Fruit fly (Drosophila melanogaster) whole organism, prepupa: ENCODE results near the gene CG42460.
A peak's percentile ranks its signal among the peaks of the same experiment; 100 is the strongest.

Experiments
- Blimp-1 ChIP-seq: fragments of 200-800 bp; sonication (Bioruptor generic); optimal IDR thresholded peaks from 3 replicates; lab custom pipeline; 2017; ENCODE audit warnings: missing biosample characterization, missing genetic modification characterization, mild to moderate bottlenecking, moderate library complexity, missing genetic modification reagents
- CG10631 ChIP-seq: fragments of 200-800 bp; sonication (Bioruptor generic); optimal IDR thresholded peaks from 2 replicates; lab custom pipeline; 2016; ENCODE audit warnings: missing biosample characterization, missing genetic modification characterization
- CG10669 ChIP-seq: fragments of 200-800 bp; sonication (Bioruptor generic); optimal IDR thresholded peaks from 3 replicates; lab custom pipeline; 2018; ENCODE audit warnings: missing biosample characterization, mild to moderate bottlenecking, missing genetic modification characterization, moderate library complexity
- CG11762 ChIP-seq: fragments of 200-800 bp; sonication (Bioruptor generic); optimal IDR thresholded peaks from 3 replicates; lab custom pipeline; 2016; ENCODE audit warnings: missing biosample characterization, missing genetic modification characterization; ENCODE audit not compliant: insufficient read depth
- CG15336 ChIP-seq: fragments of 200-800 bp; sonication (Bioruptor generic); IDR thresholded peaks from 2 replicates; pipeline ENCODE4 v1.3.6; 2022; ENCODE audit warnings: missing biosample characterization, missing genetic modification characterization
- CG1621 ChIP-seq: fragments of 200-800 bp; sonication (Bioruptor generic); optimal IDR thresholded peaks from 3 replicates; lab custom pipeline; 2018; ENCODE audit warnings: missing biosample characterization, mild to moderate bottlenecking, missing genetic modification characterization
- CG16779 ChIP-seq: fragments of 200-800 bp; sonication (Bioruptor generic); optimal IDR thresholded peaks from 3 replicates; lab custom pipeline; 2017; ENCODE audit warnings: missing biosample characterization, mild to moderate bottlenecking, missing genetic modification characterization
- CG31627 ChIP-seq: fragments of 200-800 bp; sonication (Bioruptor generic); optimal IDR thresholded peaks from 3 replicates; lab custom pipeline; 2016; ENCODE audit warnings: missing biosample characterization, missing genetic modification characterization
- CG32006 ChIP-seq: fragments of 200-800 bp; sonication (Bioruptor generic); optimal IDR thresholded peaks from 3 replicates; lab custom pipeline; 2017; ENCODE audit warnings: missing biosample characterization, mild to moderate bottlenecking, missing genetic modification characterization
- CG34406 ChIP-seq: fragments of 200-800 bp; sonication (Bioruptor generic); optimal IDR thresholded peaks from 3 replicates; lab custom pipeline; 2016; ENCODE audit warnings: missing biosample characterization, missing genetic modification characterization
- CG3919 ChIP-seq: fragments of 200-800 bp; sonication (Bioruptor generic); optimal IDR thresholded peaks from 3 replicates; lab custom pipeline; 2016; ENCODE audit warnings: missing biosample characterization, missing genetic modification characterization
- CG4318 ChIP-seq: fragments of 200-800 bp; sonication (Bioruptor generic); optimal IDR thresholded peaks from 3 replicates; lab custom pipeline; 2017; ENCODE audit warnings: missing biosample characterization, mild to moderate bottlenecking, missing genetic modification characterization
- CG6163 ChIP-seq: fragments of 200-800 bp; sonication (Bioruptor generic); IDR thresholded peaks from 3 replicates; pipeline ENCODE4 v1.3.6; 2022; ENCODE audit warnings: missing biosample characterization, missing genetic modification characterization
- CG6276 ChIP-seq: fragments of 200-800 bp; sonication (Bioruptor generic); optimal IDR thresholded peaks from 2 replicates; lab custom pipeline; 2017; ENCODE audit warnings: missing biosample characterization, mild to moderate bottlenecking, missing genetic modification characterization
- CG6854 ChIP-seq: fragments of 200-800 bp; sonication (Bioruptor generic); optimal IDR thresholded peaks from 2 replicates; lab custom pipeline; 2017; ENCODE audit warnings: missing biosample characterization, mild to moderate bottlenecking, missing genetic modification characterization
- CG7368 ChIP-seq: fragments of 200-800 bp; sonication (Bioruptor generic); optimal IDR thresholded peaks from 3 replicates; lab custom pipeline; 2016; ENCODE audit warnings: missing biosample characterization, missing genetic modification characterization
- CG8119 ChIP-seq: fragments of 200-800 bp; sonication (Bioruptor generic); IDR thresholded peaks from 3 replicates; pipeline ENCODE4 v1.3.6; 2022; ENCODE audit warnings: missing biosample characterization, missing genetic modification characterization
- CG8319 ChIP-seq: fragments of 200-800 bp; sonication (Bioruptor generic); optimal IDR thresholded peaks from 3 replicates; lab custom pipeline; 2016; ENCODE audit warnings: missing biosample characterization, missing genetic modification characterization
- CG9139 ChIP-seq: fragments of 200-800 bp; sonication (Bioruptor generic); optimal IDR thresholded peaks from 3 replicates; lab custom pipeline; 2017; ENCODE audit warnings: missing biosample characterization, mild to moderate bottlenecking, missing genetic modification characterization
- Eip75B ChIP-seq: fragments of 200-800 bp; sonication (Bioruptor generic); optimal IDR thresholded peaks from 3 replicates; lab custom pipeline; 2016; ENCODE audit warnings: missing biosample characterization, missing genetic modification characterization
- Eip78C ChIP-seq: fragments of 200-800 bp; sonication (Bioruptor generic); peaks from one replicate; lab custom pipeline; 2016; ENCODE audit warnings: missing biosample characterization, missing genetic modification characterization
- Eip93F ChIP-seq: fragments of 200-800 bp; sonication (Bioruptor generic); optimal IDR thresholded peaks from 2 replicates; lab custom pipeline; 2016; ENCODE audit warnings: missing biosample characterization, mild to moderate bottlenecking, missing genetic modification characterization
- Ets21C ChIP-seq: fragments of 200-800 bp; sonication (Bioruptor generic); optimal IDR thresholded peaks from 3 replicates; lab custom pipeline; 2016; ENCODE audit warnings: missing biosample characterization, missing genetic modification characterization
- Ets96B ChIP-seq: fragments of 200-800 bp; optimal IDR thresholded peaks from 2 replicates; lab custom pipeline; 2019; ENCODE audit warnings: missing biosample characterization, mild to moderate bottlenecking, missing genetic modification characterization, moderate library complexity
- Gug ChIP-seq: fragments of 200-800 bp; sonication (Bioruptor generic); IDR thresholded peaks from 2 replicates; pipeline ENCODE4 v1.3.6; 2022; ENCODE audit warnings: missing biosample characterization, missing genetic modification characterization
- Hr38 ChIP-seq: sonication (Bioruptor generic); optimal IDR thresholded peaks from 2 replicates; lab custom pipeline; 2016; ENCODE audit warnings: missing biosample characterization, missing genetic modification characterization
- Hr39 ChIP-seq: fragments of 200-800 bp; sonication (Bioruptor generic); optimal IDR thresholded peaks from 2 replicates; lab custom pipeline; 2016; ENCODE audit warnings: missing biosample characterization, missing genetic modification characterization
- Hr4 ChIP-seq: fragments of 200-800 bp; sonication (Bioruptor generic); optimal IDR thresholded peaks from 3 replicates; lab custom pipeline; 2016; ENCODE audit warnings: missing biosample characterization, missing genetic modification characterization
- Lpt ChIP-seq: fragments of 200-800 bp; sonication (Bioruptor generic); optimal IDR thresholded peaks from 3 replicates; lab custom pipeline; 2016; ENCODE audit warnings: missing biosample characterization, missing genetic modification characterization
- Met ChIP-seq: fragments of 200-800 bp; sonication (Bioruptor generic); optimal IDR thresholded peaks from 3 replicates; lab custom pipeline; 2016; ENCODE audit warnings: missing biosample characterization, missing genetic modification characterization
- OdsH ChIP-seq: fragments of 200-800 bp; sonication (Bioruptor generic); optimal IDR thresholded peaks from 3 replicates; lab custom pipeline; 2016; ENCODE audit warnings: missing biosample characterization, missing genetic modification characterization
- Smox ChIP-seq: fragments of 200-800 bp; sonication (Bioruptor generic); optimal IDR thresholded peaks from 3 replicates; lab custom pipeline; 2016; ENCODE audit warnings: missing biosample characterization, missing genetic modification characterization
- Sox102F ChIP-seq: fragments of 200-800 bp; sonication (Bioruptor generic); optimal IDR thresholded peaks from 2 replicates; lab custom pipeline; 2016; ENCODE audit warnings: missing biosample characterization, mild to moderate bottlenecking, missing genetic modification characterization
- Sox14 ChIP-seq: fragments of 200-800 bp; sonication (Bioruptor generic); optimal IDR thresholded peaks from 3 replicates; lab custom pipeline; 2016; ENCODE audit warnings: missing biosample characterization, missing genetic modification characterization
- achi ChIP-seq: fragments of 200-800 bp; sonication (Bioruptor generic); optimal IDR thresholded peaks from 3 replicates; lab custom pipeline; 2016; ENCODE audit warnings: missing biosample characterization, missing genetic modification characterization
- acj6 ChIP-seq: fragments of 200-800 bp; sonication (Bioruptor generic); optimal IDR thresholded peaks from 3 replicates; lab custom pipeline; 2016; ENCODE audit warnings: missing biosample characterization, missing genetic modification characterization
- cyc ChIP-seq: fragments of 200-800 bp; sonication (Bioruptor generic); optimal IDR thresholded peaks from 3 replicates; lab custom pipeline; 2016; ENCODE audit warnings: missing biosample characterization, missing genetic modification characterization
- dac ChIP-seq: fragments of 200-800 bp; sonication (Bioruptor generic); optimal IDR thresholded peaks from 2 replicates; lab custom pipeline; 2017; ENCODE audit warnings: missing biosample characterization, mild to moderate bottlenecking, missing genetic modification characterization
- dsx ChIP-seq: fragments of 200-800 bp; optimal IDR thresholded peaks from 3 replicates; lab custom pipeline; 2019; ENCODE audit warnings: missing biosample characterization, mild to moderate bottlenecking, missing genetic modification characterization, moderate library complexity; ENCODE audit not compliant: poor library complexity, severe bottlenecking
- eg ChIP-seq: fragments of 200-800 bp; sonication (Bioruptor generic); IDR thresholded peaks from 3 replicates; pipeline ENCODE4 v1.3.6; 2022; ENCODE audit warnings: missing biosample characterization, missing genetic modification characterization
- fd59A ChIP-seq: fragments of 200-800 bp; sonication (Bioruptor generic); optimal IDR thresholded peaks from 2 replicates; lab custom pipeline; 2017; ENCODE audit warnings: missing biosample characterization, mild to moderate bottlenecking, missing genetic modification characterization, missing genetic modification reagents
- fkh ChIP-seq: fragments of 200-800 bp; sonication (Bioruptor generic); optimal IDR thresholded peaks from 3 replicates; lab custom pipeline; 2017; ENCODE audit warnings: missing biosample characterization, mild to moderate bottlenecking, missing genetic modification characterization, moderate library complexity
- lz ChIP-seq: fragments of 200-800 bp; sonication (Bioruptor generic); optimal IDR thresholded peaks from 3 replicates; lab custom pipeline; 2016; ENCODE audit warnings: missing biosample characterization, missing genetic modification characterization
- net ChIP-seq: fragments of 200-800 bp; sonication (Bioruptor generic); optimal IDR thresholded peaks from 3 replicates; lab custom pipeline; 2016; ENCODE audit warnings: missing biosample characterization, missing genetic modification characterization
- pdm3 ChIP-seq: fragments of 200-800 bp; sonication (Bioruptor generic); optimal IDR thresholded peaks from 3 replicates; lab custom pipeline; 2016; ENCODE audit warnings: missing biosample characterization, missing genetic modification characterization
- salr ChIP-seq, 2 experiments: fragments of 200-800 bp; sonication (Bioruptor generic); optimal IDR thresholded peaks; 3 replicates each; lab custom pipeline; 2016 to 2018; ENCODE audit warnings: missing biosample characterization in 2 of 2, missing genetic modification characterization in 2 of 2, mild to moderate bottlenecking in 1 of 2
- spab ChIP-seq: fragments of 200-800 bp; sonication (Bioruptor generic); optimal IDR thresholded peaks from 2 replicates; lab custom pipeline; 2017; ENCODE audit warnings: missing biosample characterization, mild to moderate bottlenecking, missing genetic modification characterization, missing genetic modification reagents
- ss ChIP-seq, 2 experiments: fragments of 200-800 bp; sonication (Bioruptor generic); optimal IDR thresholded peaks; 2 replicates in 1 of 2; 3 replicates in 1 of 2; lab custom pipeline; 2017 to 2018; ENCODE audit warnings: mild to moderate bottlenecking in 2 of 2, missing biosample characterization in 2 of 2, missing genetic modification characterization in 2 of 2, moderate library complexity in 1 of 2
- svp ChIP-seq: fragments of 200-800 bp; sonication (Bioruptor generic); peaks from one replicate; lab custom pipeline; 2016; ENCODE audit warnings: missing biosample characterization, missing genetic modification characterization
- topi ChIP-seq: fragments of 200-800 bp; sonication (Bioruptor generic); optimal IDR thresholded peaks from 3 replicates; lab custom pipeline; 2016; ENCODE audit warnings: missing biosample characterization, missing genetic modification characterization
- vri ChIP-seq: fragments of 200-800 bp; sonication (Bioruptor generic); optimal IDR thresholded peaks from 3 replicates; lab custom pipeline; 2016; ENCODE audit warnings: missing biosample characterization, mild to moderate bottlenecking, missing genetic modification characterization

The CG42460 gene

dm6 chr2L:3341231-3341935, 46.9 kb downstream of the CG42460 start:
- TF ChIP-seq net (GFP tag; lab: Kevin White, UChicago) (peak; percentile 57), lz (GFP tag; lab: Kevin White, UChicago) (peak; percentile 75), Hr4 (GFP tag; lab: Kevin White, UChicago) (peak; percentile 50), Sox102F (GFP tag; lab: Kevin White, UChicago) (peak; percentile 88), CG6276 (GFP tag; lab: Kevin White, UChicago) (peak; percentile 34), CG9139 (GFP tag; lab: Kevin White, UChicago) (no peak), Smox (GFP tag; lab: Kevin White, UChicago) (peak; percentile 78), OdsH (GFP tag; lab: Kevin White, UChicago) (peak; percentile 81), fkh (GFP tag; lab: Kevin White, UChicago) (no peak), CG31627 (GFP tag; lab: Kevin White, UChicago) (peak; percentile 69), Hr39 (GFP tag; lab: Kevin White, UChicago) (peak; percentile 51), ss (GFP tag; optimal IDR thresholded peaks at IDR 0.05; lab: Kevin White, UChicago) (no peak), CG10631 (peak; percentile 43), Lpt (no peak), spab (GFP tag; lab: Kevin White, UChicago) (no peak), CG10669 (GFP tag; lab: Kevin White, UChicago) (no peak), dac (GFP tag; lab: Kevin White, UChicago) (no peak), Ets21C (GFP tag; lab: Kevin White, UChicago) (peak; percentile 80), CG6854 (GFP tag; lab: Kevin White, UChicago) (peak; percentile 75), achi (GFP tag; lab: Kevin White, UChicago) (peak; percentile 57), CG4318 (no peak), dsx (no peak), Met (GFP tag; lab: Kevin White, UChicago) (peak; percentile 89), acj6 (peak; percentile 77), Ets96B (no peak), CG8319 (GFP tag; lab: Kevin White, UChicago) (peak; percentile 6), CG8119 (GFP tag; lab: Robert Waterston, UW) (peak; percentile 44; the same call in 1 of the 3 replicates), cyc (GFP tag; lab: Kevin White, UChicago) (peak; percentile 39), CG1621 (tag; lab: Kevin White, UChicago) (no peak), topi (GFP tag; lab: Kevin White, UChicago) (peak; percentile 71), salr (GFP tag; optimal IDR thresholded peaks at IDR 0.05; lab: Kevin White, UChicago) (peak in 1 of 2 experiments; percentile 21), Blimp-1 (GFP tag; lab: Kevin White, UChicago) (peak; percentile 82), Gug (no peak), Hr38 (GFP tag; lab: Kevin White, UChicago) (no peak), svp (GFP tag; lab: Kevin White, UChicago) (peak; percentile 86), Eip75B (no peak), CG7368 (GFP tag; lab: Kevin White, UChicago) (peak; percentile 17), CG3919 (GFP tag; lab: Kevin White, UChicago) (peak; percentile 19), Eip93F (GFP tag; lab: Kevin White, UChicago) (peak; percentile 78), CG16779 (tag; lab: Kevin White, UChicago) (no peak), pdm3 (GFP tag; lab: Kevin White, UChicago) (peak; percentile 73), CG15336 (GFP tag; lab: Robert Waterston, UW) (peak; percentile 65; the same call in 1 of the 2 replicates), fd59A (GFP tag; lab: Kevin White, UChicago) (no peak), Sox14 (peak; percentile 71), vri (GFP tag; lab: Kevin White, UChicago) (peak; percentile 98), CG6163 (peak; percentile 48; the same call in 1 of the 3 replicates), Eip78C (GFP tag; lab: Kevin White, UChicago) (peak; percentile 65), eg (GFP tag; lab: Robert Waterston, UW) (no peak; the same call in 2 of the 3 replicates), CG11762 (GFP tag; lab: Kevin White, UChicago) (no peak), CG34406 (GFP tag; lab: Kevin White, UChicago) (peak; percentile 69), CG32006 (GFP tag; lab: Kevin White, UChicago) (peak; percentile 49)
